Worm (Caenorhabditis elegans) whole organism, L4 larva: ENCODE measurements around the gene str-64.

Source experiments
- F26F4.8 ChIP-seq: fragments of 200-800 bp; sonication (Bioruptor generic); conservative IDR thresholded peaks from 2 replicates; pipeline ENCODE4 v1.3.6; 2022; ENCODE audit warnings: missing genetic modification characterization, missing compliant biosample characterization
- F37D6.2 ChIP-seq: sonication (generic microtip); optimal IDR thresholded peaks from 2 replicates; lab custom pipeline; 2016; ENCODE audit warnings: mild to moderate bottlenecking, missing genetic modification characterization, missing compliant biosample characterization
- T26A8.4 ChIP-seq: fragments of 200-800 bp; sonication (Bioruptor generic); IDR thresholded peaks from 2 replicates; pipeline ENCODE4 v1.3.6; 2022; ENCODE audit warnings: missing genetic modification characterization, missing compliant biosample characterization
- Y48G9A.11 ChIP-seq: fragments of 200-800 bp; sonication (Bioruptor generic); IDR thresholded peaks from 2 replicates; pipeline ENCODE4 v1.3.6; 2022; ENCODE audit warnings: missing genetic modification reagents, missing genetic modification characterization, missing compliant biosample characterization
- aha-1 ChIP-seq: fragments of 150-350 bp; peaks from one replicate; lab custom pipeline; 2014; ENCODE audit warnings: missing biosample characterization, missing genetic modification characterization
- arid-1 ChIP-seq: fragments of 200-800 bp; sonication (Bioruptor generic); conservative IDR thresholded peaks from 2 replicates; pipeline ENCODE4 v1.3.6; 2022; ENCODE audit warnings: missing genetic modification reagents, missing genetic modification characterization, missing compliant biosample characterization
- attf-4 ChIP-seq: sonication (generic microtip); optimal IDR thresholded peaks from 3 replicates; lab custom pipeline; 2017; ENCODE audit warnings: missing biosample characterization, missing genetic modification characterization
- ceh-28 ChIP-seq: fragments of 150-350 bp; optimal IDR thresholded peaks from 2 replicates; lab custom pipeline; 2014; ENCODE audit warnings: missing biosample characterization, missing genetic modification reagents, missing genetic modification characterization
- ceh-32 ChIP-seq: sonication (generic microtip); optimal IDR thresholded peaks from 2 replicates; lab custom pipeline; 2016; ENCODE audit warnings: mild to moderate bottlenecking, missing genetic modification characterization, missing compliant biosample characterization; ENCODE audit not compliant: poor library complexity
- ceh-44 ChIP-seq: fragments of 200-800 bp; sonication (Bioruptor generic); IDR thresholded peaks from 2 replicates; pipeline ENCODE4 v1.3.6; 2022; ENCODE audit warnings: missing genetic modification reagents, missing genetic modification characterization, missing compliant biosample characterization
- ceh-62 ChIP-seq: sonication (generic microtip); optimal IDR thresholded peaks from 2 replicates; lab custom pipeline; 2017; ENCODE audit warnings: missing biosample characterization, missing genetic modification characterization
- cey-2 ChIP-seq: sonication (generic microtip); optimal IDR thresholded peaks from 3 replicates; lab custom pipeline; 2017; ENCODE audit warnings: missing genetic modification characterization, mild to moderate bottlenecking, missing compliant biosample characterization, antibody characterized with exemption, borderline replicate concordance; ENCODE audit not compliant: insufficient read depth
- daf-8 ChIP-seq: fragments of 200-800 bp; sonication (Bioruptor generic); IDR thresholded peaks from 2 replicates; pipeline ENCODE4 v1.3.6; 2022; ENCODE audit warnings: missing genetic modification characterization, missing compliant biosample characterization
- dmd-9 ChIP-seq: fragments of 200-800 bp; sonication (Bioruptor generic); IDR thresholded peaks from 2 replicates; pipeline ENCODE4 v1.3.6; 2022; ENCODE audit warnings: missing genetic modification reagents, missing genetic modification characterization, missing compliant biosample characterization
- duxl-1 ChIP-seq: sonication (generic microtip); optimal IDR thresholded peaks from 2 replicates; lab custom pipeline; 2016; ENCODE audit warnings: mild to moderate bottlenecking, missing genetic modification characterization, moderate library complexity, missing compliant biosample characterization; ENCODE audit not compliant: poor library complexity
- dve-1 ChIP-seq: sonication (generic microtip); optimal IDR thresholded peaks from 2 replicates; lab custom pipeline; 2017; ENCODE audit warnings: antibody characterized with exemption, mild to moderate bottlenecking, missing genetic modification characterization, missing compliant biosample characterization; ENCODE audit not compliant: insufficient read depth
- fos-1 ChIP-seq: fragments of 150-350 bp; optimal IDR thresholded peaks from 2 replicates; lab custom pipeline; 2014; ENCODE audit warnings: missing biosample characterization, missing genetic modification characterization
- hlh-11 ChIP-seq: fragments of 200-800 bp; sonication (Bioruptor generic); optimal IDR thresholded peaks from 2 replicates; lab custom pipeline; 2018; ENCODE audit warnings: mild to moderate bottlenecking, missing genetic modification characterization, missing compliant biosample characterization
- hlh-30 ChIP-seq: sonication (generic microtip); optimal IDR thresholded peaks from 2 replicates; lab custom pipeline; 2017; ENCODE audit warnings: antibody characterized with exemption, mild to moderate bottlenecking, missing genetic modification characterization, missing compliant biosample characterization; ENCODE audit not compliant: insufficient read depth
- hmg-1.1 ChIP-seq: fragments of 200-800 bp; sonication (Bioruptor generic); IDR thresholded peaks from 2 replicates; pipeline ENCODE4 v1.3.6; 2022; ENCODE audit warnings: missing genetic modification reagents, missing genetic modification characterization, missing compliant biosample characterization
- madf-5 ChIP-seq, 2 experiments: fragments of 200-800 bp; sonication (Bioruptor generic); IDR thresholded peaks; 2 replicates each; pipeline ENCODE4 v1.3.6; 2022; ENCODE audit warnings: missing compliant biosample characterization in 2 of 2, missing genetic modification characterization in 2 of 2
- madf-9 ChIP-seq: fragments of 200-800 bp; sonication (Bioruptor generic); conservative IDR thresholded peaks from 2 replicates; pipeline ENCODE4 v1.3.6; 2022; ENCODE audit warnings: missing genetic modification reagents, missing genetic modification characterization, missing compliant biosample characterization
- mdt-29 ChIP-seq: fragments of 200-800 bp; sonication (Bioruptor generic); IDR thresholded peaks from 2 replicates; pipeline ENCODE4 v1.3.6; 2022; ENCODE audit warnings: missing genetic modification reagents, missing genetic modification characterization, missing compliant biosample characterization
- mxl-3 ChIP-seq: fragments of 200-800 bp; sonication (Bioruptor generic); optimal IDR thresholded peaks from 2 replicates; lab custom pipeline; 2018; ENCODE audit warnings: mild to moderate bottlenecking, missing genetic modification characterization, missing compliant biosample characterization
- nhr-102 ChIP-seq: sonication (generic microtip); optimal IDR thresholded peaks from 2 replicates; lab custom pipeline; 2016; ENCODE audit warnings: mild to moderate bottlenecking, missing genetic modification characterization, moderate library complexity, missing compliant biosample characterization
- nhr-28 ChIP-seq: fragments of 150-350 bp; optimal IDR thresholded peaks from 2 replicates; lab custom pipeline; 2014; ENCODE audit warnings: missing biosample characterization, missing genetic modification characterization
- nhr-77 ChIP-seq: fragments of 150-350 bp; optimal IDR thresholded peaks from 2 replicates; lab custom pipeline; 2014; ENCODE audit warnings: missing biosample characterization, missing genetic modification characterization
- sdz-12 ChIP-seq: fragments of 200-800 bp; sonication (Bioruptor generic); optimal IDR thresholded peaks from 2 replicates; lab custom pipeline; 2018; ENCODE audit warnings: mild to moderate bottlenecking, missing genetic modification characterization, missing compliant biosample characterization
- set-16 ChIP-seq: fragments of 200-800 bp; sonication (Bioruptor generic); IDR thresholded peaks from 2 replicates; pipeline ENCODE4 v1.3.6; 2022; ENCODE audit warnings: missing genetic modification reagents, missing genetic modification characterization, missing compliant biosample characterization
- snpc-1.2 ChIP-seq: fragments of 200-800 bp; sonication (Bioruptor generic); IDR thresholded peaks from 2 replicates; pipeline ENCODE4 v1.3.6; 2022; ENCODE audit warnings: missing genetic modification reagents, missing genetic modification characterization, missing compliant biosample characterization
- spr-1 ChIP-seq: sonication (generic microtip); optimal IDR thresholded peaks from 2 replicates; lab custom pipeline; 2016; ENCODE audit warnings: mild to moderate bottlenecking, missing genetic modification characterization, missing compliant biosample characterization
- tag-97 ChIP-seq: fragments of 200-800 bp; sonication (Bioruptor generic); IDR thresholded peaks from 2 replicates; pipeline ENCODE4 v1.3.6; 2022; ENCODE audit warnings: missing genetic modification characterization, missing compliant biosample characterization
- tra-1 ChIP-seq: fragments of 200-800 bp; sonication (Bioruptor generic); IDR thresholded peaks from 2 replicates; pipeline ENCODE4 v1.3.6; 2022; ENCODE audit warnings: missing genetic modification reagents, missing genetic modification characterization, missing compliant biosample characterization
- unc-39 ChIP-seq: sonication (generic microtip); optimal IDR thresholded peaks from 2 replicates; lab custom pipeline; 2017; ENCODE audit warnings: missing biosample characterization, missing genetic modification characterization
- unc-62 ChIP-seq, 3 experiments: fragments of 150-350 bp in 1 of 3; sonication (generic microtip); optimal IDR thresholded peaks in 2 of 3; peaks in 1 of 3; 1 replicate in 1 of 3; 2 replicates in 2 of 3; lab custom pipeline; 2014 to 2017; ENCODE audit warnings: missing biosample characterization in 3 of 3, missing genetic modification characterization in 3 of 3, missing genetic modification reagents in 3 of 3, missing genotype in 1 of 3
- zag-1 ChIP-seq: fragments of 150-350 bp; optimal IDR thresholded peaks from 2 replicates; lab custom pipeline; 2014; ENCODE audit warnings: missing biosample characterization, missing genetic modification characterization
- zfp-2 ChIP-seq: sonication (generic microtip); optimal IDR thresholded peaks from 2 replicates; lab custom pipeline; 2016; ENCODE audit warnings: mild to moderate bottlenecking, missing genetic modification characterization, missing compliant biosample characterization
- zip-11 ChIP-seq: fragments of 200-800 bp; sonication (Bioruptor generic); IDR thresholded peaks from 2 replicates; pipeline ENCODE4 v1.3.6; 2022; ENCODE audit warnings: missing genetic modification characterization, missing compliant biosample characterization
- zip-2 ChIP-seq: fragments of 150-350 bp; optimal IDR thresholded peaks from 2 replicates; lab custom pipeline; 2014; ENCODE audit warnings: missing biosample characterization, missing genetic modification characterization

The str-64 gene

ce11 chrV:3295368-3295767 is 12.3 kb downstream of the str-64 start:
- TF ChIP-seq unc-62 (GFP tag; optimal IDR thresholded peaks at IDR 0.05 in 1 of 2; lab: Kevin White, UChicago) (peak in 1 of 2 experiments; percentile 94), unc-62 (tag; optimal IDR thresholded peaks at IDR 0.05; lab: Kevin White, UChicago) (no peak), daf-8 (GFP tag; lab: Robert Waterston, UW) (no peak)

DNA sequence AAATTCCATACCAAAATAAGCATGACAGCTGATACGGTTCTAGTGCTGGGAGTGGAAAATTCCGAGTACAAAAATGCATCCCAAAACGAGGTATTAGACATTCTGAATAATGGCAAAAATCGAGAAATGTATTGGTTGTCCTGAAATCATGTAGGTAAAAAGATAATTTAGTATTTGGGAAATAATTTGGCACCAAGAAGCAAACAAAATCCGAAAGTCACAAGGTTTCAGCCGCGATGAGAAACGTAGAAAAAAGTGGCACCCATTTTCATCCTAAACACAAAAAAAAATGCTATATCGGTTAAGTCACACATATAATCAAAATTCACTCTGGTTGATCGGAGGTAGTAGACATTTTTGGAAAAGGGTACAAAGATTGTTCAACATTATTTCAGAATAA is 14.7 kb downstream of the str-64 start, which contains the start of gene srx-122:
Gene srx-122 (minus strand): TSS at position 101 of the 400 bp plus-strand sequence.
- TF ChIP-seq zip-2 (tag; lab: Kevin White, UChicago) (no peak), ceh-62 (no peak), hlh-30 (tag; lab: Kevin White, UChicago) (no peak), ceh-28 (tag; lab: Kevin White, UChicago) (no peak), mdt-29 (GFP tag; lab: Robert Waterston, UW) (no peak), Y48G9A.11 (no peak), dve-1 (tag; lab: Kevin White, UChicago) (no peak), ceh-44 (no peak), nhr-102 (tag; lab: Kevin White, UChicago) (no peak), unc-39 (tag; lab: Kevin White, UChicago) (no peak), nhr-77 (tag; lab: Kevin White, UChicago) (no peak), madf-9 (GFP tag; lab: Robert Waterston, UW) (no peak), attf-4 (tag; lab: Kevin White, UChicago) (no peak)

ce11 chrV:3299437-3299836 is 16.4 kb downstream of the str-64 start:
- TF ChIP-seq nhr-28 (tag; lab: Kevin White, UChicago) (no peak), madf-5 (GFP tag; IDR thresholded peaks at IDR 0.05; lab: Robert Waterston, UW) (peak in 1 of 2 experiments; percentile 70; a peak in 1 of 4 replicates)

DNA sequence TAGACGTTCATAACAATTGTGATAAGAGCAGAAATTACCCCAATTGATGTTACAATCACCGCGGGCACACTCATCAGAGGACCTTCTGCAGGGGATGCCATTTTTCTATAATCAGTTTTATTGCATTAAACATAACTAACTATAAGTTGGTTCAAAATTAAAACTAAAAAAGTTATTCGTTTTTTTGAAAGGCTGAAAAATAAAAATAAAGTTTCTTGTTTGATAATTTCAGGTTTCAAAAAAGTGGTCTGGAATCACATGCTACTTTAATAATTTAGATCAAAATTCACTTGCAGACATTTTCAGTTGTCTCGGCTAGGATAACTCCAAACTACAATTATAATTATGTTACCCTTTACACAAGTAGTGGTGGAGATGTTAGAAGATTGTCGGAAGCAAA is 18.8 kb downstream of the str-64 start, which contains the start of gene srbc-1:
Gene srbc-1 (minus strand): TSS at position 101 of the 400 bp plus-strand sequence.
- peak; percentile 2 for TF ChIP-seq aha-1 (tag; lab: Kevin White, UChicago)
- no peak for TF ChIP-seq spr-1 (tag; lab: Kevin White, UChicago)
- TF ChIP-seq, all 104 proteins: peak for 1

- TF ChIP-seq F37D6.2 (tag; lab: Kevin White, UChicago) = no peak
- TF ChIP-seq unc-62 (GFP tag; optimal IDR thresholded peaks at IDR 0.05 in 1 of 2; lab: Kevin White, UChicago) = peak in 1 of 2 experiments; percentile 67
- no peak for TF ChIP-seq unc-62 (tag; optimal IDR thresholded peaks at IDR 0.05; lab: Kevin White, UChicago)
These were observed 25.1 kb downstream of the str-64 start, which contains the start of gene srbc-3 for ce11 chrV:3308169-3308568. Gene srbc-3 (plus strand): TSS chrV:3308469.

ce11 chrV:3312067-3312666 is 29.1 kb downstream of the str-64 start, which contains the start of gene arrd-18:
Gene arrd-18 (minus strand): TSS chrV:3312117.
- TF ChIP-seq tra-1 (GFP tag; lab: Robert Waterston, UW) (0 out of 2 replicates have a peak, but pooled peaks have one; percentile 10), arid-1 (GFP tag; lab: Robert Waterston, UW) (no peak), set-16 (GFP tag; lab: Robert Waterston, UW) (no peak), zag-1 (tag; lab: Kevin White, UChicago) (no peak), hmg-1.1 (GFP tag; lab: Robert Waterston, UW) (peak; percentile 83), hlh-30 (tag; lab: Kevin White, UChicago) (no peak), zfp-2 (tag; lab: Kevin White, UChicago) (no peak), dmd-9 (GFP tag; lab: Robert Waterston, UW) (no peak), mxl-3 (GFP tag; lab: Kevin White, UChicago) (peak; percentile 34), duxl-1 (tag; lab: Kevin White, UChicago) (no peak), cey-2 (tag; lab: Kevin White, UChicago) (no peak), fos-1 (tag; lab: Kevin White, UChicago) (no peak), F26F4.8 (no peak), unc-62 (GFP tag; optimal IDR thresholded peaks at IDR 0.05 in 1 of 2; lab: Kevin White, UChicago) (peak in 1 of 2 experiments; percentile 56), unc-62 (tag; optimal IDR thresholded peaks at IDR 0.05; lab: Kevin White, UChicago) (no peak), tag-97 (GFP tag; lab: Robert Waterston, UW) (no peak), hlh-11 (peak; percentile 73), ceh-44 (no peak), T26A8.4 (GFP tag; lab: Robert Waterston, UW) (no peak), zip-11 (GFP tag; lab: Robert Waterston, UW) (no peak), ceh-32 (no peak), spr-1 (tag; lab: Kevin White, UChicago) (no peak), snpc-1.2 (GFP tag; lab: Robert Waterston, UW) (no peak; the same call in 1 of the 2 replicates), sdz-12 (GFP tag; lab: Kevin White, UChicago) (no peak)
